Fruit fly (Drosophila melanogaster) Kc167 (cell line): ENCODE measurements around the gene CG43138.

Experiments used
- Myc ChIP-seq: fragments of >200 bp; optimal IDR thresholded peaks from 2 replicates; lab custom pipeline; 2017; ENCODE audit warnings: missing external identifiers
- Sin3A ChIP-seq: fragments of >200 bp; optimal IDR thresholded peaks from 2 replicates; lab custom pipeline; 2018; ENCODE audit warnings: missing external identifiers
- h ChIP-seq: fragments of >200 bp; optimal IDR thresholded peaks from 3 replicates; lab custom pipeline; 2018; ENCODE audit warnings: missing external identifiers
- psq ChIP-seq: fragments of >200 bp; optimal IDR thresholded peaks from 2 replicates; lab custom pipeline; 2017; ENCODE audit warnings: missing external identifiers
- ttk ChIP-seq: sonication (Bioruptor generic); optimal IDR thresholded peaks from 2 replicates; lab custom pipeline; 2017; ENCODE audit warnings: missing external identifiers

DNA sequence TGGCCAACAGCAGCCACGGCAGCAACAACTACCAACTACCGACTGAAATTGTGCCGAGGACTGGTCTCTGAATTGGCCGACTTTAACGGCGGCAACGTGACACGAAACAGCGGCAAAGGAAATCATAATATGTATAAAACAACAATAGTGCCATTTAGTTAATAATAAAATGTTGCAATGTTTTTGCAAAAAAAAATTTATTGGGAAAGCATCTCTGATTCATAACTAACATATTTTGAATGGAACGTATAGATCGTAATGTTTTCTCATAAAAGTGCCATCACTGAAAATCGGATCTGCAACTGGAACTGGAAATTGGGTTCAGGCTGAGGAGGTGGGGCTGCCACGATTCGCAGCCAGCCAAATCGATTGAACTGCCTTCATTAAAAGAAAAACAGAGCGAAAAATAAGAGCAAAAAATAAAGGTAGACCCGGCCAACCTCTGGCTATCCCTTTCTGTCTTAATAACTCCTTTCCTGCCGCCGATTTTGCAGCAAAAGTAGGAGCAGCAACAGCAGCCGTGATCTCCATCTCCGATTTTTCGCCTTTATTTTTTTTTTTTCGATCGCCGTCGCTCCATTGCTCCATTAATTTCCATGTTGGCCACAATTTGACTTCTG is 1.9 kb upstream of the CG43138 start:
- TF ChIP-seq h (no peak), Myc (lab: Kevin White, UChicago) (no peak), Sin3A (lab: Kevin White, UChicago) (no peak), ttk (no peak), psq (lab: Kevin White, UChicago) (no peak)
